Fruit fly (Drosophila melanogaster): Measurements from ENCODE around the gene CG3349.

- TF ChIP-seq usp (GFP tag; optimal IDR thresholded peaks at IDR 0.05) = no peak
- peak; percentile 73 for TF ChIP-seq Hnf4 (GFP tag; optimal IDR thresholded peaks at IDR 0.05)
- TF ChIP-seq rgr (GFP tag; optimal IDR thresholded peaks at IDR 0.05) = peak; percentile 48
- no peak for TF ChIP-seq Rel (GFP tag; optimal IDR thresholded peaks at IDR 0.05)
- TF ChIP-seq Rel (tag; optimal IDR thresholded peaks at IDR 0.05) = no peak
- TF ChIP-seq lola (GFP tag; optimal IDR thresholded peaks at IDR 0.05) = no peak
- no peak for TF ChIP-seq Sp1 (GFP tag; optimal IDR thresholded peaks at IDR 0.05)
- no peak for TF ChIP-seq OdsH (GFP tag; optimal IDR thresholded peaks at IDR 0.05)
- peak; percentile 42 for TF ChIP-seq Myc (optimal IDR thresholded peaks at IDR 0.05)
- TF ChIP-seq Dif (GFP tag; optimal IDR thresholded peaks at IDR 0.05; ENCODE audit: partially characterized antibody) = no peak
- TF ChIP-seq Mio (GFP tag; optimal IDR thresholded peaks at IDR 0.05) = no peak
- no peak for TF ChIP-seq pan (optimal IDR thresholded peaks at IDR 0.05)
- no peak for TF ChIP-seq Abd-B (GFP tag; optimal IDR thresholded peaks at IDR 0.05)
- TF ChIP-seq psq (GFP tag; optimal IDR thresholded peaks at IDR 0.05) = no peak
These were observed 3.3 kb downstream of the CG3349 start, which contains the start of gene CG5114 for dm6 chr3L:14982675-14983084.
